Fruit fly (Drosophila melanogaster) whole organism, embryonic: ENCODE results near the gene Hmr.
A peak's percentile ranks its signal among the peaks of the same experiment; 100 is the strongest.

Experiments used
- Ada2b ChIP-seq: fragments of 200-800 bp; sonication (Bioruptor generic); IDR thresholded peaks from 2 replicates; pipeline ENCODE4 v1.3.6; 2022; ENCODE audit warnings: missing biosample characterization, missing genetic modification characterization
- Aef1 ChIP-seq: fragments of 200-800 bp; sonication (Bioruptor generic); IDR thresholded peaks from 3 replicates; pipeline ENCODE4 v1.3.6; 2022; ENCODE audit warnings: missing biosample characterization, missing genetic modification characterization
- Awh ChIP-seq: fragments of 200-800 bp; sonication (Bioruptor generic); IDR thresholded peaks from 2 replicates; pipeline ENCODE4, ENCODE4 v1.3.6; 2022; ENCODE audit warnings: missing biosample characterization, missing genetic modification characterization
- C15 ChIP-seq: fragments of 200-800 bp; sonication (Bioruptor generic); IDR thresholded peaks from 3 replicates; pipeline ENCODE4 v1.3.6; 2022; ENCODE audit warnings: missing biosample characterization, missing genetic modification characterization
- CG10267 ChIP-seq: fragments of 200-800 bp; sonication (Bioruptor generic); optimal IDR thresholded peaks from 2 replicates; lab custom pipeline; 2018; ENCODE audit warnings: missing biosample characterization, mild to moderate bottlenecking, missing genetic modification characterization, moderate library complexity
- CG12769 ChIP-seq: fragments of 200-800 bp; sonication (Bioruptor generic); optimal IDR thresholded peaks from 2 replicates; lab custom pipeline; 2019; ENCODE audit warnings: missing biosample characterization, mild to moderate bottlenecking, missing genetic modification characterization, moderate library complexity
- CG14050 ChIP-seq: fragments of 200-800 bp; sonication (Bioruptor generic); IDR thresholded peaks from 3 replicates; pipeline ENCODE4 v1.3.6; 2022; ENCODE audit warnings: missing biosample characterization, missing genetic modification characterization
- CG1603 ChIP-seq: fragments of 200-800 bp; sonication (Bioruptor generic); optimal IDR thresholded peaks from 2 replicates; lab custom pipeline; 2019; ENCODE audit warnings: missing biosample characterization, mild to moderate bottlenecking, missing genetic modification characterization, moderate library complexity
- CG17829 ChIP-seq: fragments of 200-800 bp; optimal IDR thresholded peaks from 2 replicates; lab custom pipeline; 2019; ENCODE audit warnings: missing biosample characterization, mild to moderate bottlenecking, missing genetic modification characterization, moderate library complexity
- CG17912 ChIP-seq: fragments of 200-800 bp; sonication (Bioruptor generic); optimal IDR thresholded peaks from 2 replicates; lab custom pipeline; 2018; ENCODE audit warnings: missing biosample characterization, mild to moderate bottlenecking, missing genetic modification characterization
- CG18011 ChIP-seq: fragments of 200-800 bp; sonication (Bioruptor generic); optimal IDR thresholded peaks from 2 replicates; lab custom pipeline; 2017; ENCODE audit warnings: missing biosample characterization, missing genetic modification characterization, mild to moderate bottlenecking, moderate library complexity, missing genotype
- CG18476 ChIP-seq: fragments of 200-800 bp; sonication (Bioruptor generic); optimal IDR thresholded peaks from 2 replicates; lab custom pipeline; 2016; ENCODE audit warnings: missing biosample characterization, mild to moderate bottlenecking, missing genetic modification characterization
- CG31224 ChIP-seq: fragments of 200-800 bp; sonication (Bioruptor generic); IDR thresholded peaks from 2 replicates; pipeline ENCODE4 v1.3.6; 2022; ENCODE audit warnings: missing biosample characterization, missing genetic modification characterization
- CG31441 ChIP-seq: fragments of 200-800 bp; sonication (Bioruptor generic); IDR thresholded peaks from 2 replicates; pipeline ENCODE4 v1.3.6; 2022; ENCODE audit warnings: missing biosample characterization, missing genetic modification characterization
- CG34376 ChIP-seq: fragments of 200-800 bp; sonication (Bioruptor generic); optimal IDR thresholded peaks from 2 replicates; lab custom pipeline; 2018; ENCODE audit warnings: missing biosample characterization, mild to moderate bottlenecking, missing genetic modification characterization
- CG4617 ChIP-seq: fragments of 200-800 bp; sonication (Bioruptor generic); optimal IDR thresholded peaks from 3 replicates; lab custom pipeline; 2016; ENCODE audit warnings: missing biosample characterization, missing genetic modification characterization, borderline replicate concordance
- CG6765 ChIP-seq: fragments of 200-800 bp; sonication (Bioruptor generic); optimal IDR thresholded peaks from 3 replicates; lab custom pipeline; 2017; ENCODE audit warnings: missing biosample characterization, mild to moderate bottlenecking, missing genetic modification characterization
- CG6813 ChIP-seq: fragments of 200-800 bp; sonication (Bioruptor generic); optimal IDR thresholded peaks from 2 replicates; lab custom pipeline; 2017; ENCODE audit warnings: missing biosample characterization, missing genetic modification characterization, mild to moderate bottlenecking, moderate library complexity, missing genetic modification reagents
- CG7839 ChIP-seq: fragments of 200-800 bp; sonication (Bioruptor generic); optimal IDR thresholded peaks from 3 replicates; lab custom pipeline; 2018; ENCODE audit warnings: missing biosample characterization, mild to moderate bottlenecking, missing genetic modification characterization, moderate library complexity
- CG9609 ChIP-seq: fragments of 200-800 bp; sonication (Bioruptor generic); optimal IDR thresholded peaks from 3 replicates; lab custom pipeline; 2016; ENCODE audit warnings: missing biosample characterization, missing genetic modification characterization
- CG9932 ChIP-seq: fragments of 200-800 bp; sonication (Bioruptor generic); IDR thresholded peaks from 2 replicates; pipeline ENCODE4 v1.3.6; 2022; ENCODE audit warnings: missing biosample characterization, missing genetic modification characterization
- D19A ChIP-seq: fragments of 200-800 bp; optimal IDR thresholded peaks from 3 replicates; lab custom pipeline; 2019; ENCODE audit warnings: missing biosample characterization, mild to moderate bottlenecking, missing genetic modification characterization, moderate library complexity
- D19B ChIP-seq: fragments of 200-800 bp; sonication (Bioruptor generic); optimal IDR thresholded peaks from 2 replicates; lab custom pipeline; 2017; ENCODE audit warnings: missing biosample characterization, mild to moderate bottlenecking, missing genetic modification characterization
- Dip3 ChIP-seq: fragments of 200-800 bp; sonication (Bioruptor generic); optimal IDR thresholded peaks from 3 replicates; lab custom pipeline; 2016; ENCODE audit warnings: missing biosample characterization, missing genetic modification characterization
- Nf-YC ChIP-seq: fragments of 200-800 bp; optimal IDR thresholded peaks from 3 replicates; lab custom pipeline; 2019; ENCODE audit warnings: missing biosample characterization, mild to moderate bottlenecking, missing genetic modification characterization, moderate library complexity
- Pdp1 ChIP-seq, 2 experiments: fragments of 200-800 bp; sonication (Bioruptor generic); optimal IDR thresholded peaks; 3 replicates each; lab custom pipeline; 2016; ENCODE audit warnings: missing biosample characterization in 2 of 2, missing genetic modification characterization in 2 of 2, mild to moderate bottlenecking in 1 of 2, moderate library complexity in 1 of 2
- Ptx1 ChIP-seq: fragments of 200-800 bp; sonication (Bioruptor generic); IDR thresholded peaks from 2 replicates; pipeline ENCODE4 v1.3.6; 2022; ENCODE audit warnings: missing biosample characterization, missing genetic modification characterization
- Usf ChIP-seq: fragments of 200-800 bp; sonication (Bioruptor generic); optimal IDR thresholded peaks from 2 replicates; lab custom pipeline; 2017; ENCODE audit warnings: missing genotype, missing biosample characterization, missing genetic modification characterization
- ase ChIP-seq: fragments of 200-800 bp; sonication (Bioruptor generic); IDR thresholded peaks from 3 replicates; pipeline ENCODE4 v1.3.6; 2022; ENCODE audit warnings: missing biosample characterization, missing genetic modification characterization
- az2 ChIP-seq: fragments of 200-800 bp; sonication (Bioruptor generic); optimal IDR thresholded peaks from 3 replicates; lab custom pipeline; 2016; ENCODE audit warnings: missing biosample characterization, missing genetic modification characterization
- bab2 ChIP-seq: fragments of 200-800 bp; sonication (Bioruptor generic); optimal IDR thresholded peaks from 2 replicates; lab custom pipeline; 2016; ENCODE audit warnings: missing biosample characterization, missing genetic modification characterization
- gsb ChIP-seq: fragments of 200-800 bp; sonication (Bioruptor generic); IDR thresholded peaks from 2 replicates; pipeline ENCODE4 v1.3.6; 2022; ENCODE audit warnings: missing biosample characterization, missing genetic modification characterization
- hkb ChIP-seq, 2 experiments: fragments of 200-800 bp in 1 of 2; fragments of >200 bp in 1 of 2; sonication (Bioruptor generic) in 1 of 2; IDR thresholded peaks in 1 of 2; optimal IDR thresholded peaks in 1 of 2; 2 replicates each; pipeline versions ENCODE4 v1.3.6 to Lab custom; 2017 to 2022; ENCODE audit warnings: missing biosample characterization in 1 of 2, missing genetic modification characterization in 1 of 2
- ind ChIP-seq: fragments of 200-800 bp; sonication (Bioruptor generic); optimal IDR thresholded peaks from 3 replicates; lab custom pipeline; 2016; ENCODE audit warnings: missing biosample characterization, missing genetic modification characterization
- jing ChIP-seq: fragments of 200-800 bp; sonication (Bioruptor generic); optimal IDR thresholded peaks from 2 replicates; lab custom pipeline; 2018; ENCODE audit warnings: missing biosample characterization, mild to moderate bottlenecking, missing genetic modification characterization
- klu ChIP-seq: fragments of 200-800 bp; sonication (Bioruptor generic); IDR thresholded peaks from 2 replicates; pipeline ENCODE4 v1.3.6; 2022; ENCODE audit warnings: missing biosample characterization, missing genetic modification characterization
- nerfin-2 ChIP-seq: fragments of 200-800 bp; sonication (Bioruptor generic); IDR thresholded peaks from 2 replicates; pipeline ENCODE4 v1.3.6; 2022; ENCODE audit warnings: missing biosample characterization, missing genetic modification characterization; ENCODE audit not compliant: partially characterized antibody
- onecut ChIP-seq: fragments of 200-800 bp; sonication (Bioruptor generic); IDR thresholded peaks from 2 replicates; pipeline ENCODE4 v1.3.6; 2022; ENCODE audit warnings: missing biosample characterization, missing genetic modification characterization
- row ChIP-seq: fragments of 200-800 bp; sonication (Bioruptor generic); IDR thresholded peaks from 3 replicates; pipeline ENCODE4 v1.3.6; 2022; ENCODE audit warnings: missing biosample characterization, missing genetic modification characterization
- salm ChIP-seq: fragments of 200-800 bp; sonication (Bioruptor generic); optimal IDR thresholded peaks from 2 replicates; lab custom pipeline; 2018; ENCODE audit warnings: missing biosample characterization, mild to moderate bottlenecking, missing genetic modification characterization
- seq ChIP-seq: fragments of 200-800 bp; sonication (Bioruptor generic); IDR thresholded peaks from 2 replicates; pipeline ENCODE4 v1.3.6; 2022; ENCODE audit warnings: missing biosample characterization, missing genetic modification characterization
- sima ChIP-seq: fragments of 200-800 bp; sonication (Bioruptor generic); optimal IDR thresholded peaks from 2 replicates; lab custom pipeline; 2016; ENCODE audit warnings: missing biosample characterization, missing genetic modification characterization
- slp2 ChIP-seq: fragments of 200-800 bp; sonication (Bioruptor generic); optimal IDR thresholded peaks from 2 replicates; lab custom pipeline; 2016; ENCODE audit warnings: missing biosample characterization, missing genetic modification characterization
- stwl ChIP-seq: fragments of 200-800 bp; sonication (Bioruptor generic); optimal IDR thresholded peaks from 3 replicates; lab custom pipeline; 2018; ENCODE audit warnings: missing biosample characterization, mild to moderate bottlenecking, missing genetic modification characterization, moderate library complexity
- twi ChIP-seq: fragments of 200-800 bp; optimal IDR thresholded peaks from 2 replicates; lab custom pipeline; 2019; ENCODE audit warnings: missing biosample characterization, mild to moderate bottlenecking, missing genetic modification characterization, moderate library complexity
- unpg ChIP-seq: fragments of 200-800 bp; sonication (Bioruptor generic); optimal IDR thresholded peaks from 3 replicates; lab custom pipeline; 2018; ENCODE audit warnings: missing biosample characterization, mild to moderate bottlenecking, missing genetic modification characterization, moderate library complexity
- vnd ChIP-seq: fragments of 200-800 bp; sonication (Bioruptor generic); IDR thresholded peaks from 3 replicates; pipeline ENCODE4 v1.3.6; 2022; ENCODE audit warnings: missing biosample characterization, missing genetic modification characterization; ENCODE audit not compliant: partially characterized antibody
- wdn ChIP-seq: fragments of 200-800 bp; sonication (Bioruptor generic); IDR thresholded peaks from 2 replicates; pipeline ENCODE4 v1.3.6; 2022; ENCODE audit warnings: missing biosample characterization, missing genetic modification characterization

The Hmr gene

dm6 chrX:10620144-10621005, 24.7 kb upstream of the Hmr start, which contains the start of gene CG43347 (continued):
- TF ChIP-seq CG10267 (peak; percentile 47), stwl (tag; lab: Kevin White, UChicago) (no peak), ase (no peak), wdn (GFP tag; lab: Robert Waterston, UW) (no peak), CG14050 (GFP tag; lab: Robert Waterston, UW) (0 out of 3 replicates have a peak, but pooled peaks have one; percentile 25), CG17912 (no peak), Dip3 (no peak), CG1603 (tag; lab: Kevin White, UChicago) (peak; percentile 10), hkb (optimal IDR thresholded peaks at IDR 0.05; lab: Kevin White, UChicago) (no peak), hkb (GFP tag; IDR thresholded peaks at IDR 0.05; lab: Robert Waterston, UW) (peak; percentile 61), seq (GFP tag; lab: Robert Waterston, UW) (peak; percentile 64), jing (GFP tag; lab: Kevin White, UChicago) (peak; percentile 11), bab2 (GFP tag; lab: Kevin White, UChicago) (peak; percentile 25), twi (peak; percentile 15), CG6765 (GFP tag; lab: Kevin White, UChicago) (peak; percentile 61), CG18476 (GFP tag; lab: Kevin White, UChicago) (peak; percentile 55), CG12769 (tag; lab: Kevin White, UChicago) (peak; percentile 27), CG9932 (peak; percentile 58), az2 (GFP tag; lab: Kevin White, UChicago) (peak; percentile 53), CG31441 (GFP tag; lab: Robert Waterston, UW) (peak; percentile 82), CG7839 (tag; lab: Kevin White, UChicago) (peak; percentile 81), CG34376 (GFP tag; lab: Kevin White, UChicago) (peak; percentile 82), Pdp1 (GFP tag; optimal IDR thresholded peaks at IDR 0.05; lab: Kevin White, UChicago) (peak; percentile 22 to 44), D19B (peak; percentile 53), klu (GFP tag; lab: Robert Waterston, UW) (peak; percentile 46), Usf (GFP tag; lab: Kevin White, UChicago) (no peak), Ada2b (GFP tag; lab: Robert Waterston, UW) (peak; percentile 43; the same call in 1 of the 2 replicates), Nf-YC (tag; lab: Kevin White, UChicago) (peak; percentile 60), slp2 (GFP tag; lab: Kevin White, UChicago) (no peak), nerfin-2 (GFP tag; lab: Robert Waterston, UW) (no peak), sima (GFP tag; lab: Kevin White, UChicago) (no peak), gsb (GFP tag; lab: Robert Waterston, UW) (0 out of 2 replicates have a peak, but pooled peaks have one; percentile 9), Aef1 (GFP tag; lab: Robert Waterston, UW) (peak; percentile 32; the same call in 1 of the 3 replicates), D19A (peak; percentile 62), CG18011 (GFP tag; lab: Kevin White, UChicago) (peak; percentile 3), CG31224 (no peak), CG4617 (GFP tag; lab: Kevin White, UChicago) (no peak), onecut (GFP tag; lab: Robert Waterston, UW) (peak; percentile 42; the same call in 1 of the 2 replicates), CG17829 (tag; lab: Kevin White, UChicago) (peak; percentile 54), vnd (GFP tag; lab: Robert Waterston, UW) (no peak), Ptx1 (peak; percentile 66), unpg (GFP tag; lab: Kevin White, UChicago) (peak; percentile 69), CG9609 (GFP tag; lab: Kevin White, UChicago) (no peak), C15 (GFP tag; lab: Robert Waterston, UW) (0 out of 3 replicates have a peak, but pooled peaks have one; percentile 20), ind (GFP tag; lab: Kevin White, UChicago) (peak; percentile 56), row (GFP tag; lab: Robert Waterston, UW) (peak; percentile 79), Awh (peak; percentile 24; the same call in 1 of the 2 replicates), salm (tag; lab: Kevin White, UChicago) (peak; percentile 29), CG6813 (peak; percentile 69)
